Fruit fly (Drosophila melanogaster): Measurements from ENCODE around the gene Tusp.

dm6 chr3R:27647817-27648216, 40.1 kb downstream of the Tusp start:
- no peak for TF ChIP-seq psq (optimal IDR thresholded peaks at IDR 0.05)
- no peak for TF ChIP-seq CG8478 (optimal IDR thresholded peaks at IDR 0.05)
- no peak for TF ChIP-seq Dll (optimal IDR thresholded peaks at IDR 0.05)
- TF ChIP-seq usp (GFP tag; optimal IDR thresholded peaks at IDR 0.05) = no peak

Data from whole organism.